Fruit fly (Drosophila melanogaster) whole organism, wandering third instar larva: Measurements from ENCODE around the gene Aprt.

Source experiments
- Hr78 ChIP-seq: fragments of >200 bp; optimal IDR thresholded peaks from 2 replicates; lab custom pipeline; 2017; ENCODE audit warnings: missing biosample characterization, missing genetic modification characterization
- fru ChIP-seq: fragments of 200-800 bp; sonication (Bioruptor generic); optimal IDR thresholded peaks from 3 replicates; lab custom pipeline; 2016; ENCODE audit warnings: missing biosample characterization, mild to moderate bottlenecking, missing genetic modification characterization

DNA sequence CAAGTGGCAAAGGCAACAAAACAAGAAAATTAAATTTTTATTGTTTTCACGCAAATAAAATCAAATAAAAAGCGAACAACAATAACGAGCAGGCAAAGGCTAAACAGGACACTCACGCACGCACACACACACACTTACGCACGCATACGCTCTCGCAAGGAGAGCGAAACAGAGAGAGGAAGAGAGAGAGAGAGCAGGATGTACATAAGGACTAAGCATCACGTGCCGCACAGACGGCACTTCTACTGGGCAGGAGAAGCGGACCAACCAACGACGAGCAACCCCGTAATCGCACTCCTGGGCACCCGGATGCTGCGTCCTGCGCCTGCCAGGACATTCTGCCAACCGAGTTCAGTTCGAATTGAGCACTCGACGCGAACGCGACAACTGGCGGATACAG is 36.1 kb upstream of the Aprt start, which contains the start of gene Dbx:
- TF ChIP-seq fru (GFP tag; lab: Kevin White, UChicago): no peak
- TF ChIP-seq Hr78 (GFP tag; lab: Kevin White, UChicago): no peak
